Fruit fly (Drosophila melanogaster) whole organism, embryonic: ENCODE measurements around the gene CG7518.

Experiments
- Antp ChIP-seq: fragments of 200-800 bp; sonication (Bioruptor generic); optimal IDR thresholded peaks from 3 replicates; lab custom pipeline; 2016; ENCODE audit warnings: missing biosample characterization, missing genetic modification characterization
- Atf-2 ChIP-seq: fragments of 200-800 bp; sonication (Bioruptor generic); optimal IDR thresholded peaks from 2 replicates; lab custom pipeline; 2016; ENCODE audit warnings: missing biosample characterization, missing genetic modification characterization
- CG10321 ChIP-seq: fragments of 200-800 bp; sonication (Bioruptor generic); IDR thresholded peaks from 2 replicates; pipeline ENCODE4 v1.3.6; 2022; ENCODE audit warnings: missing biosample characterization, missing genetic modification characterization
- CG12744 ChIP-seq: fragments of 200-800 bp; sonication (Bioruptor generic); optimal IDR thresholded peaks from 2 replicates; lab custom pipeline; 2016; ENCODE audit warnings: missing biosample characterization, missing genetic modification characterization
- CG13424 ChIP-seq: fragments of 200-800 bp; sonication (Bioruptor generic); optimal IDR thresholded peaks from 2 replicates; lab custom pipeline; 2019; ENCODE audit warnings: missing biosample characterization, mild to moderate bottlenecking, missing genetic modification characterization, moderate library complexity
- CG13624 ChIP-seq: fragments of 200-800 bp; sonication (Bioruptor generic); optimal IDR thresholded peaks from 2 replicates; lab custom pipeline; 2016; ENCODE audit warnings: missing biosample characterization, missing genetic modification characterization
- CG15479 ChIP-seq: fragments of 200-800 bp; sonication (Bioruptor generic); optimal IDR thresholded peaks from 3 replicates; lab custom pipeline; 2019; ENCODE audit warnings: missing biosample characterization, mild to moderate bottlenecking, missing genetic modification characterization, moderate library complexity
- CG16815 ChIP-seq: fragments of 200-800 bp; sonication (Bioruptor generic); optimal IDR thresholded peaks from 3 replicates; lab custom pipeline; 2017; ENCODE audit warnings: missing biosample characterization, mild to moderate bottlenecking, missing genetic modification characterization
- CG17568 ChIP-seq: fragments of 200-800 bp; sonication (Bioruptor generic); optimal IDR thresholded peaks from 2 replicates; lab custom pipeline; 2018; ENCODE audit warnings: missing biosample characterization, mild to moderate bottlenecking, missing genetic modification characterization, moderate library complexity
- CG18599 ChIP-seq: fragments of 200-800 bp; sonication (Bioruptor generic); optimal IDR thresholded peaks from 3 replicates; lab custom pipeline; 2017; ENCODE audit warnings: missing biosample characterization, missing genetic modification characterization, mild to moderate bottlenecking, moderate library complexity, missing genetic modification reagents
- CG2120 ChIP-seq: fragments of 200-800 bp; sonication (Bioruptor generic); optimal IDR thresholded peaks from 3 replicates; lab custom pipeline; 2016; ENCODE audit warnings: missing biosample characterization, missing genetic modification characterization
- CG2199 ChIP-seq: fragments of 200-800 bp; sonication (Bioruptor generic); IDR thresholded peaks from 3 replicates; pipeline ENCODE4 v1.3.6; 2022; ENCODE audit warnings: missing biosample characterization, missing genetic modification characterization
- CG30020 ChIP-seq: fragments of 200-800 bp; optimal IDR thresholded peaks from 2 replicates; lab custom pipeline; 2019; ENCODE audit warnings: missing biosample characterization, mild to moderate bottlenecking, missing genetic modification characterization, moderate library complexity
- CG31224 ChIP-seq: fragments of 200-800 bp; sonication (Bioruptor generic); IDR thresholded peaks from 2 replicates; pipeline ENCODE4 v1.3.6; 2022; ENCODE audit warnings: missing biosample characterization, missing genetic modification characterization
- CG32532 ChIP-seq: fragments of 200-800 bp; sonication (Bioruptor generic); IDR thresholded peaks from 2 replicates; pipeline ENCODE4 v1.3.6; 2022; ENCODE audit warnings: missing biosample characterization, missing genetic modification characterization
- CG33213 ChIP-seq: fragments of 200-800 bp; sonication (Bioruptor generic); optimal IDR thresholded peaks from 3 replicates; lab custom pipeline; 2016; ENCODE audit warnings: missing biosample characterization, missing genetic modification characterization
- CG33557 ChIP-seq: fragments of 200-800 bp; sonication (Bioruptor generic); optimal IDR thresholded peaks from 2 replicates; lab custom pipeline; 2019; ENCODE audit warnings: missing biosample characterization, mild to moderate bottlenecking, missing genetic modification characterization, moderate library complexity
- CG6254 ChIP-seq: fragments of 200-800 bp; sonication (Bioruptor generic); optimal IDR thresholded peaks from 3 replicates; lab custom pipeline; 2017; ENCODE audit warnings: mild to moderate bottlenecking, missing biosample characterization, missing genetic modification reagents, missing genetic modification characterization
- CG6272 ChIP-seq: fragments of 200-800 bp; sonication (Bioruptor generic); IDR thresholded peaks from 2 replicates; pipeline ENCODE4 v1.3.6; 2022; ENCODE audit warnings: missing biosample characterization, missing genetic modification characterization
- CG7745 ChIP-seq: fragments of 200-800 bp; sonication (Bioruptor generic); optimal IDR thresholded peaks from 2 replicates; lab custom pipeline; 2018; ENCODE audit warnings: missing biosample characterization, mild to moderate bottlenecking, missing genetic modification characterization, moderate library complexity
- CG8765 ChIP-seq: fragments of 200-800 bp; sonication (Bioruptor generic); IDR thresholded peaks from 2 replicates; pipeline ENCODE4 v1.3.6; 2022; ENCODE audit warnings: missing biosample characterization, missing genetic modification characterization
- Fer1 ChIP-seq: fragments of 200-800 bp; sonication (Bioruptor generic); optimal IDR thresholded peaks from 2 replicates; lab custom pipeline; 2017; ENCODE audit warnings: missing biosample characterization, mild to moderate bottlenecking, missing genetic modification characterization
- GATAe ChIP-seq: fragments of 200-800 bp; sonication (Bioruptor generic); conservative IDR thresholded peaks from 2 replicates; pipeline ENCODE4 v1.3.6; 2022; ENCODE audit warnings: missing biosample characterization, missing genetic modification characterization
- Scr ChIP-seq: fragments of 200-800 bp; sonication (Bioruptor generic); IDR thresholded peaks from 2 replicates; pipeline ENCODE4 v1.3.6; 2022; ENCODE audit warnings: missing biosample characterization, missing genetic modification characterization; ENCODE audit not compliant: partially characterized antibody
- Sin3A ChIP-seq: fragments of >200 bp; optimal IDR thresholded peaks from 2 replicates; lab custom pipeline; 2018
- Spps ChIP-seq: fragments of 200-800 bp; sonication (Bioruptor generic); optimal IDR thresholded peaks from 2 replicates; lab custom pipeline; 2018; ENCODE audit warnings: missing biosample characterization, mild to moderate bottlenecking, missing genetic modification characterization
- Sry-δ ChIP-seq: fragments of 200-800 bp; sonication (Bioruptor generic); optimal IDR thresholded peaks from 2 replicates; lab custom pipeline; 2016; ENCODE audit warnings: missing biosample characterization, missing genetic modification characterization
- Tbp ChIP-seq: fragments of >200 bp; optimal IDR thresholded peaks from 2 replicates; lab custom pipeline; 2018; ENCODE audit warnings: missing biosample characterization, missing genetic modification characterization
- Xbp1 ChIP-seq: fragments of 200-800 bp; sonication (Bioruptor generic); optimal IDR thresholded peaks from 3 replicates; lab custom pipeline; 2016; ENCODE audit warnings: missing biosample characterization, mild to moderate bottlenecking, missing genetic modification characterization
- amos ChIP-seq: fragments of 200-800 bp; sonication (Bioruptor generic); IDR thresholded peaks from 2 replicates; pipeline ENCODE4 v1.3.6; 2022; ENCODE audit warnings: missing biosample characterization, missing genetic modification characterization; ENCODE audit not compliant: partially characterized antibody
- ci ChIP-seq: fragments of 200-800 bp; sonication (Bioruptor generic); IDR thresholded peaks from 3 replicates; pipeline ENCODE4 v1.3.6; 2022; ENCODE audit warnings: missing biosample characterization, missing genetic modification characterization
- dysf ChIP-seq: fragments of 200-800 bp; sonication (Bioruptor generic); IDR thresholded peaks from 3 replicates; pipeline ENCODE4 v1.3.6; 2022; ENCODE audit warnings: missing biosample characterization, missing genetic modification characterization
- exex ChIP-seq: fragments of 200-800 bp; sonication (Bioruptor generic); optimal IDR thresholded peaks from 4 replicates; lab custom pipeline; 2018; ENCODE audit warnings: missing biosample characterization, mild to moderate bottlenecking, missing genetic modification characterization, moderate library complexity
- grau ChIP-seq: fragments of 200-800 bp; optimal IDR thresholded peaks from 3 replicates; lab custom pipeline; 2019; ENCODE audit warnings: missing biosample characterization, mild to moderate bottlenecking, missing genetic modification characterization, moderate library complexity
- gsb-n ChIP-seq: fragments of 200-800 bp; sonication (Bioruptor generic); optimal IDR thresholded peaks from 3 replicates; lab custom pipeline; 2018; ENCODE audit warnings: missing biosample characterization, mild to moderate bottlenecking, missing genetic modification characterization
- insv ChIP-seq, 2 experiments: fragments of 200-800 bp; sonication (Bioruptor generic); optimal IDR thresholded peaks; 3 replicates each; lab custom pipeline; 2016 to 2018; ENCODE audit warnings: missing biosample characterization in 2 of 2, missing genetic modification characterization in 2 of 2
- jigr1 ChIP-seq: fragments of 200-800 bp; sonication (Bioruptor generic); IDR thresholded peaks from 3 replicates; pipeline ENCODE4 v1.3.6; 2022; ENCODE audit warnings: missing biosample characterization, missing genetic modification characterization
- lilli ChIP-seq: fragments of 200-800 bp; sonication (Bioruptor generic); optimal IDR thresholded peaks from 3 replicates; lab custom pipeline; 2016; ENCODE audit warnings: missing biosample characterization, missing genetic modification characterization
- nmo ChIP-seq: fragments of 200-800 bp; sonication (Bioruptor generic); optimal IDR thresholded peaks from 2 replicates; lab custom pipeline; 2018; ENCODE audit warnings: missing biosample characterization, mild to moderate bottlenecking, missing genetic modification characterization, moderate library complexity
- onecut ChIP-seq: fragments of 200-800 bp; sonication (Bioruptor generic); IDR thresholded peaks from 2 replicates; pipeline ENCODE4 v1.3.6; 2022; ENCODE audit warnings: missing biosample characterization, missing genetic modification characterization
- repo ChIP-seq: fragments of 200-800 bp; sonication (Bioruptor generic); optimal IDR thresholded peaks from 2 replicates; lab custom pipeline; 2016; ENCODE audit warnings: missing biosample characterization, missing genetic modification characterization
- ro ChIP-seq: fragments of 200-800 bp; sonication (Bioruptor generic); IDR thresholded peaks from 2 replicates; pipeline ENCODE4 v1.3.6; 2022; ENCODE audit warnings: missing biosample characterization, missing genetic modification characterization
- shn ChIP-seq: fragments of 200-800 bp; sonication (Bioruptor generic); optimal IDR thresholded peaks from 3 replicates; lab custom pipeline; 2016; ENCODE audit warnings: missing biosample characterization, missing genetic modification characterization
- stwl ChIP-seq: fragments of 200-800 bp; sonication (Bioruptor generic); optimal IDR thresholded peaks from 3 replicates; lab custom pipeline; 2018; ENCODE audit warnings: missing biosample characterization, mild to moderate bottlenecking, missing genetic modification characterization, moderate library complexity
- twi ChIP-seq: fragments of 200-800 bp; optimal IDR thresholded peaks from 2 replicates; lab custom pipeline; 2019; ENCODE audit warnings: missing biosample characterization, mild to moderate bottlenecking, missing genetic modification characterization, moderate library complexity
- unpg ChIP-seq: fragments of 200-800 bp; sonication (Bioruptor generic); optimal IDR thresholded peaks from 3 replicates; lab custom pipeline; 2018; ENCODE audit warnings: missing biosample characterization, mild to moderate bottlenecking, missing genetic modification characterization, moderate library complexity
- wek ChIP-seq: fragments of 200-800 bp; sonication (Bioruptor generic); optimal IDR thresholded peaks from 3 replicates; lab custom pipeline; 2018; ENCODE audit warnings: missing biosample characterization, mild to moderate bottlenecking, missing genetic modification characterization, moderate library complexity

The CG7518 gene

dm6 chr3R:13018284-13018900, 20.5 kb downstream of the CG7518 start (continued):
- no peak for TF ChIP-seq CG31224
- TF ChIP-seq CG2199: no peak
- peak; percentile 90 for TF ChIP-seq exex
- TF ChIP-seq CG18599 (GFP tag; lab: Kevin White, UChicago): no peak
- TF ChIP-seq dysf (GFP tag; lab: Robert Waterston, UW): no peak
- TF ChIP-seq CG30020 (tag; lab: Kevin White, UChicago): no peak
- no peak for TF ChIP-seq nmo
- TF ChIP-seq Atf-2: no peak
- TF ChIP-seq CG13424 (tag; lab: Kevin White, UChicago): no peak
- TF ChIP-seq CG6254 (GFP tag; lab: Kevin White, UChicago): peak; percentile 42
- TF ChIP-seq ci: no peak
- no peak for TF ChIP-seq CG8765 (GFP tag; lab: Robert Waterston, UW)

dm6 chr3R:13018995-13019394, 21.1 kb downstream of the CG7518 start:
- TF ChIP-seq ro (GFP tag; lab: Robert Waterston, UW) (no peak), amos (no peak), CG32532 (GFP tag; lab: Robert Waterston, UW) (no peak), CG16815 (GFP tag; lab: Kevin White, UChicago) (no peak), CG6272 (GFP tag; lab: Robert Waterston, UW) (no peak), Antp (GFP tag; lab: Kevin White, UChicago) (no peak), grau (tag; lab: Kevin White, UChicago) (no peak), Spps (tag; lab: Kevin White, UChicago) (no peak)
- TF ChIP-seq, all 482 proteins: peak for 0

dm6 chr3R:13030257-13031173, 32.6 kb downstream of the CG7518 start, which contains the start of the genes CG46281 and CG46280:
CG46281 (minus strand) TSS chr3R:13030307.
CG46280 (minus strand) TSS chr3R:13030659.
- TF ChIP-seq Fer1 (GFP tag; lab: Kevin White, UChicago) (peak; percentile 20), CG2120 (GFP tag; lab: Kevin White, UChicago) (peak; percentile 71), insv (GFP tag; optimal IDR thresholded peaks at IDR 0.05; lab: Kevin White, UChicago) (peak in 1 of 2 experiments; percentile 12), CG10321 (no peak), CG33557 (GFP tag; lab: Kevin White, UChicago) (peak; percentile 14), Sry-δ (peak; percentile 74), repo (GFP tag; lab: Kevin White, UChicago) (peak; percentile 9), unpg (GFP tag; lab: Kevin White, UChicago) (no peak), CG12744 (GFP tag; lab: Kevin White, UChicago) (no peak), stwl (peak; percentile 97), twi (tag; lab: Kevin White, UChicago) (no peak), Scr (GFP tag; lab: Robert Waterston, UW) (peak; percentile 62), Sin3A (lab: Kevin White, UChicago) (peak; percentile 66), CG13624 (GFP tag; lab: Kevin White, UChicago) (peak; percentile 43), wek (GFP tag; lab: Kevin White, UChicago) (peak; percentile 93), lilli (GFP tag; lab: Kevin White, UChicago) (peak; percentile 66), CG7745 (no peak), shn (peak; percentile 12), Tbp (GFP tag; lab: Kevin White, UChicago) (peak; percentile 32), gsb-n (tag; lab: Kevin White, UChicago) (no peak), jigr1 (GFP tag; lab: Robert Waterston, UW) (no peak), Xbp1 (peak; percentile 50), CG33213 (peak; percentile 24), onecut (GFP tag; lab: Robert Waterston, UW) (no peak), CG17568 (GFP tag; lab: Kevin White, UChicago) (no peak), CG15479 (GFP tag; lab: Kevin White, UChicago) (no peak), GATAe (GFP tag; lab: Robert Waterston, UW) (no peak)
